Worm (Caenorhabditis elegans) whole organism, L4 larva: Measurements from ENCODE around the gene T11F9.1.

Experiments
- D1046.2 ChIP-seq: fragments of 200-800 bp; sonication (Bioruptor generic); IDR thresholded peaks from 2 replicates; pipeline ENCODE4 v1.3.6; 2022; ENCODE audit warnings: missing genetic modification characterization, missing compliant biosample characterization
- F26F4.8 ChIP-seq: fragments of 200-800 bp; sonication (Bioruptor generic); conservative IDR thresholded peaks from 2 replicates; pipeline ENCODE4 v1.3.6; 2022; ENCODE audit warnings: missing genetic modification characterization, missing compliant biosample characterization
- F37D6.2 ChIP-seq: sonication (generic microtip); optimal IDR thresholded peaks from 2 replicates; lab custom pipeline; 2016; ENCODE audit warnings: mild to moderate bottlenecking, missing genetic modification characterization, missing compliant biosample characterization
- F44E2.7 ChIP-seq: fragments of 200-800 bp; sonication (Bioruptor generic); IDR thresholded peaks from 2 replicates; pipeline ENCODE4 v2.1.2; 2022; ENCODE audit warnings: missing genetic modification characterization, missing compliant biosample characterization
- Y5F2A.4 ChIP-seq: fragments of 200-800 bp; sonication (Bioruptor generic); optimal IDR thresholded peaks from 2 replicates; lab custom pipeline; 2018; ENCODE audit warnings: mild to moderate bottlenecking, missing genetic modification characterization, missing compliant biosample characterization
- Y75B8A.6 ChIP-seq: fragments of 200-800 bp; sonication (Bioruptor generic); IDR thresholded peaks from 2 replicates; pipeline ENCODE4 v1.3.6; 2022; ENCODE audit warnings: missing genetic modification reagents, missing genetic modification characterization, missing compliant biosample characterization
- ZK337.2 ChIP-seq: fragments of 200-800 bp; sonication (Bioruptor generic); IDR thresholded peaks from 2 replicates; pipeline ENCODE4 v1.3.6; 2022; ENCODE audit warnings: missing genetic modification reagents, missing genetic modification characterization, missing compliant biosample characterization
- aha-1 ChIP-seq: fragments of 150-350 bp; peaks from one replicate; lab custom pipeline; 2014; ENCODE audit warnings: missing biosample characterization, missing genetic modification characterization
- ama-1 ChIP-seq: fragments of 150-350 bp; optimal IDR thresholded peaks from 2 replicates; lab custom pipeline; 2014; ENCODE audit warnings: inconsistent platforms, mixed read lengths
- ceh-20 ChIP-seq: fragments of 200-800 bp; sonication (Bioruptor generic); IDR thresholded peaks from 2 replicates; pipeline ENCODE4 v1.3.6; 2022; ENCODE audit warnings: missing genetic modification reagents, missing genetic modification characterization, missing compliant biosample characterization
- ceh-28 ChIP-seq: fragments of 150-350 bp; optimal IDR thresholded peaks from 2 replicates; lab custom pipeline; 2014; ENCODE audit warnings: missing biosample characterization, missing genetic modification reagents, missing genetic modification characterization
- ceh-62 ChIP-seq: sonication (generic microtip); optimal IDR thresholded peaks from 2 replicates; lab custom pipeline; 2017; ENCODE audit warnings: missing biosample characterization, missing genetic modification characterization
- ceh-82 ChIP-seq: sonication (generic microtip); optimal IDR thresholded peaks from 2 replicates; lab custom pipeline; 2017; ENCODE audit warnings: missing biosample characterization, missing genetic modification characterization
- cey-2 ChIP-seq: sonication (generic microtip); optimal IDR thresholded peaks from 3 replicates; lab custom pipeline; 2017; ENCODE audit warnings: missing genetic modification characterization, mild to moderate bottlenecking, missing compliant biosample characterization, antibody characterized with exemption, borderline replicate concordance; ENCODE audit not compliant: insufficient read depth
- daf-19 ChIP-seq: fragments of 200-800 bp; sonication (Bioruptor generic); conservative IDR thresholded peaks from 2 replicates; pipeline ENCODE4 v1.3.6; 2022; ENCODE audit warnings: missing genetic modification characterization, missing compliant biosample characterization
- dmd-9 ChIP-seq: fragments of 200-800 bp; sonication (Bioruptor generic); IDR thresholded peaks from 2 replicates; pipeline ENCODE4 v1.3.6; 2022; ENCODE audit warnings: missing genetic modification reagents, missing genetic modification characterization, missing compliant biosample characterization
- duxl-1 ChIP-seq: sonication (generic microtip); optimal IDR thresholded peaks from 2 replicates; lab custom pipeline; 2016; ENCODE audit warnings: mild to moderate bottlenecking, missing genetic modification characterization, moderate library complexity, missing compliant biosample characterization; ENCODE audit not compliant: poor library complexity
- fkh-10 ChIP-seq: fragments of 150-350 bp; optimal IDR thresholded peaks from 2 replicates; lab custom pipeline; 2014; ENCODE audit warnings: missing biosample characterization, missing genetic modification reagents, missing genetic modification characterization
- hif-1 ChIP-seq, 2 experiments: sonication (generic microtip); optimal IDR thresholded peaks; 2 replicates each; lab custom pipeline; 2016 to 2017; ENCODE audit warnings: missing compliant biosample characterization in 2 of 2, missing genetic modification characterization in 2 of 2, missing genetic modification reagents in 2 of 2, missing genotype in 2 of 2, mild to moderate bottlenecking in 1 of 2
- hlh-30 ChIP-seq: sonication (generic microtip); optimal IDR thresholded peaks from 2 replicates; lab custom pipeline; 2017; ENCODE audit warnings: antibody characterized with exemption, mild to moderate bottlenecking, missing genetic modification characterization, missing compliant biosample characterization; ENCODE audit not compliant: insufficient read depth
- jun-1 ChIP-seq: fragments of 150-350 bp; optimal IDR thresholded peaks from 2 replicates; lab custom pipeline; 2014; ENCODE audit warnings: missing biosample characterization, missing genetic modification reagents, missing genetic modification characterization
- lin-15B ChIP-seq: fragments of 150-350 bp; sonication (generic microtip); optimal IDR thresholded peaks from 3 replicates; lab custom pipeline; 2014; ENCODE audit warnings: missing biosample characterization, missing genetic modification characterization
- lin-29 ChIP-seq: fragments of 200-800 bp; sonication (Bioruptor generic); IDR thresholded peaks from 2 replicates; pipeline ENCODE4 v1.3.6; 2022; ENCODE audit warnings: missing genetic modification reagents, missing genetic modification characterization, missing compliant biosample characterization
- mep-1 ChIP-seq: fragments of 150-350 bp; sonication (generic microtip); optimal IDR thresholded peaks from 3 replicates; lab custom pipeline; 2014; ENCODE audit warnings: missing biosample characterization, missing genetic modification characterization
- nhr-102 ChIP-seq: sonication (generic microtip); optimal IDR thresholded peaks from 2 replicates; lab custom pipeline; 2016; ENCODE audit warnings: mild to moderate bottlenecking, missing genetic modification characterization, moderate library complexity, missing compliant biosample characterization
- nhr-11 ChIP-seq: fragments of 150-350 bp; optimal IDR thresholded peaks from 2 replicates; lab custom pipeline; 2014; ENCODE audit warnings: missing biosample characterization, missing genetic modification characterization
- nhr-111 ChIP-seq: fragments of 200-800 bp; sonication (Bioruptor generic); optimal IDR thresholded peaks from 2 replicates; lab custom pipeline; 2018; ENCODE audit warnings: mild to moderate bottlenecking, missing genetic modification characterization, missing compliant biosample characterization
- nhr-41 ChIP-seq: fragments of 200-800 bp; sonication (Bioruptor generic); IDR thresholded peaks from 2 replicates; pipeline ENCODE4 v1.3.6; 2022; ENCODE audit warnings: missing genetic modification reagents, missing genetic modification characterization, missing compliant biosample characterization
- nhr-48 ChIP-seq: sonication (generic microtip); optimal IDR thresholded peaks from 2 replicates; lab custom pipeline; 2016; ENCODE audit warnings: mild to moderate bottlenecking, missing genetic modification characterization, missing compliant biosample characterization
- nhr-6 ChIP-seq: fragments of 150-350 bp; optimal IDR thresholded peaks from 2 replicates; lab custom pipeline; 2014; ENCODE audit warnings: missing biosample characterization, missing genetic modification characterization
- nhr-77 ChIP-seq: fragments of 150-350 bp; optimal IDR thresholded peaks from 2 replicates; lab custom pipeline; 2014; ENCODE audit warnings: missing biosample characterization, missing genetic modification characterization
- php-3 ChIP-seq: fragments of 200-800 bp; sonication (Bioruptor generic); IDR thresholded peaks from 2 replicates; pipeline ENCODE4 v1.3.6; 2022; ENCODE audit warnings: missing genetic modification reagents, missing genetic modification characterization, missing compliant biosample characterization
- set-16 ChIP-seq: fragments of 200-800 bp; sonication (Bioruptor generic); IDR thresholded peaks from 2 replicates; pipeline ENCODE4 v1.3.6; 2022; ENCODE audit warnings: missing genetic modification reagents, missing genetic modification characterization, missing compliant biosample characterization
- snpc-4 ChIP-seq: fragments of 150-350 bp; optimal IDR thresholded peaks from 2 replicates; lab custom pipeline; 2014; ENCODE audit warnings: missing biosample characterization, missing genetic modification characterization
- spr-1 ChIP-seq: sonication (generic microtip); optimal IDR thresholded peaks from 2 replicates; lab custom pipeline; 2016; ENCODE audit warnings: mild to moderate bottlenecking, missing genetic modification characterization, missing compliant biosample characterization
- tag-97 ChIP-seq: fragments of 200-800 bp; sonication (Bioruptor generic); IDR thresholded peaks from 2 replicates; pipeline ENCODE4 v1.3.6; 2022; ENCODE audit warnings: missing genetic modification characterization, missing compliant biosample characterization
- tra-1 ChIP-seq: fragments of 200-800 bp; sonication (Bioruptor generic); IDR thresholded peaks from 2 replicates; pipeline ENCODE4 v1.3.6; 2022; ENCODE audit warnings: missing genetic modification reagents, missing genetic modification characterization, missing compliant biosample characterization
- unc-39 ChIP-seq: sonication (generic microtip); optimal IDR thresholded peaks from 2 replicates; lab custom pipeline; 2017; ENCODE audit warnings: missing biosample characterization, missing genetic modification characterization
- zfp-3 ChIP-seq: fragments of 200-800 bp; sonication (Bioruptor generic); conservative IDR thresholded peaks from 2 replicates; pipeline ENCODE4 v1.3.6; 2022; ENCODE audit warnings: missing genetic modification reagents, missing genetic modification characterization, missing compliant biosample characterization
- zip-11 ChIP-seq: fragments of 200-800 bp; sonication (Bioruptor generic); IDR thresholded peaks from 2 replicates; pipeline ENCODE4 v1.3.6; 2022; ENCODE audit warnings: missing genetic modification characterization, missing compliant biosample characterization
- zip-2 ChIP-seq: fragments of 150-350 bp; optimal IDR thresholded peaks from 2 replicates; lab custom pipeline; 2014; ENCODE audit warnings: missing biosample characterization, missing genetic modification characterization
- ztf-11 ChIP-seq: fragments of 150-350 bp; optimal IDR thresholded peaks from 2 replicates; lab custom pipeline; 2014; ENCODE audit warnings: missing biosample characterization, missing genetic modification characterization
- ztf-7 ChIP-seq: fragments of 150-350 bp; optimal IDR thresholded peaks from 2 replicates; lab custom pipeline; 2014; ENCODE audit warnings: missing biosample characterization, missing genetic modification characterization

Gene T11F9.1

ce11 chrV:11445375-11445774 is 14.0 kb upstream of the T11F9.1 start (continued):
- TF ChIP-seq cey-2 (tag; lab: Kevin White, UChicago) (no peak), aha-1 (tag; lab: Kevin White, UChicago) (peak; percentile 96), jun-1 (tag; lab: Kevin White, UChicago) (no peak), nhr-11 (tag; lab: Kevin White, UChicago) (no peak), ceh-20 (GFP tag; lab: Robert Waterston, UW) (no peak), spr-1 (no peak), nhr-48 (tag; lab: Kevin White, UChicago) (no peak), tra-1 (no peak), Y75B8A.6 (no peak), F37D6.2 (tag; lab: Kevin White, UChicago) (no peak), daf-19 (GFP tag; lab: Robert Waterston, UW) (no peak), ZK337.2 (GFP tag; lab: Robert Waterston, UW) (no peak), php-3 (GFP tag; lab: Robert Waterston, UW) (no peak), duxl-1 (tag; lab: Kevin White, UChicago) (no peak)

- TF ChIP-seq zip-2 (tag; lab: Kevin White, UChicago), result no peak
- no peak for TF ChIP-seq ceh-62
- no peak for TF ChIP-seq fkh-10 (GFP tag; lab: Kevin White, UChicago)
- TF ChIP-seq nhr-77, result no peak
- TF ChIP-seq Y5F2A.4 (GFP tag; lab: Kevin White, UChicago), result no peak
- no peak for TF ChIP-seq ceh-82 (tag; lab: Kevin White, UChicago)
- TF ChIP-seq nhr-6 (tag; lab: Kevin White, UChicago), result no peak
- no peak for TF ChIP-seq ztf-7
- no peak for TF ChIP-seq D1046.2 (GFP tag; lab: Robert Waterston, UW)
- TF ChIP-seq hlh-30 (tag; lab: Kevin White, UChicago), result no peak
These were observed 13.1 kb upstream of the T11F9.1 start, which contains the start of gene mig-17 for ce11 chrV:11446297-11446696. Gene mig-17, plus strand, starts transcription at chrV:11446685.

- TF ChIP-seq set-16 (GFP tag; lab: Robert Waterston, UW) (peak; percentile 93), snpc-4 (tag; lab: Kevin White, UChicago) (no peak), F44E2.7 (0 out of 2 replicates have a peak, but pooled peaks have one; percentile 18)
These were observed 10.0 kb upstream of the T11F9.1 start for ce11 chrV:11449404-11449803.

- no peak for TF ChIP-seq spr-1
- peak; percentile 12 for TF ChIP-seq aha-1 (tag; lab: Kevin White, UChicago)
- no peak for TF ChIP-seq F26F4.8 (GFP tag; lab: Robert Waterston, UW)
- no peak for TF ChIP-seq mep-1 (tag; lab: Kevin White, UChicago)
These were observed 9.1 kb upstream of the T11F9.1 start, which contains the start of gene col-156 for ce11 chrV:11450257-11450656. Gene col-156, minus strand, starts transcription at chrV:11450357.

ce11 chrV:11454917-11455316 is 4.4 kb upstream of the T11F9.1 start:
- TF ChIP-seq nhr-41, result no peak
- TF ChIP-seq F26F4.8 (GFP tag; lab: Robert Waterston, UW), result no peak
- TF ChIP-seq dmd-9 (GFP tag; lab: Robert Waterston, UW), result no peak
- TF ChIP-seq ztf-11 (tag; lab: Kevin White, UChicago), result no peak
- no peak for TF ChIP-seq zip-11 (GFP tag; lab: Robert Waterston, UW)
- TF ChIP-seq ama-1 (lab: Kevin White, UChicago), result no peak
- TF ChIP-seq tag-97, result no peak
- TF ChIP-seq lin-29 (GFP tag; lab: Robert Waterston, UW), result no peak
- no peak for TF ChIP-seq lin-15B (tag; lab: Kevin White, UChicago)
- TF ChIP-seq zfp-3 (GFP tag; lab: Robert Waterston, UW), result no peak
- no peak for TF ChIP-seq Y75B8A.6
- no peak for TF ChIP-seq aha-1 (tag; lab: Kevin White, UChicago)
- no peak for TF ChIP-seq D1046.2 (GFP tag; lab: Robert Waterston, UW)
- no peak for TF ChIP-seq unc-39 (tag; lab: Kevin White, UChicago)
- no peak for TF ChIP-seq nhr-111 (GFP tag; lab: Kevin White, UChicago)
- TF ChIP-seq F37D6.2 (tag; lab: Kevin White, UChicago), result no peak
- no peak for TF ChIP-seq nhr-6 (tag; lab: Kevin White, UChicago)
- no peak for TF ChIP-seq ceh-28 (tag; lab: Kevin White, UChicago)
- no peak for TF ChIP-seq nhr-102 (tag; lab: Kevin White, UChicago)
- no peak for TF ChIP-seq hif-1 (tag; optimal IDR thresholded peaks at IDR 0.05; lab: Kevin White, UChicago)
